Fruit fly (Drosophila melanogaster): Measurements from ENCODE around the gene Meics.
A peak's percentile ranks its signal among the peaks of the same experiment; 100 is the strongest.

Gene Meics

DNA sequence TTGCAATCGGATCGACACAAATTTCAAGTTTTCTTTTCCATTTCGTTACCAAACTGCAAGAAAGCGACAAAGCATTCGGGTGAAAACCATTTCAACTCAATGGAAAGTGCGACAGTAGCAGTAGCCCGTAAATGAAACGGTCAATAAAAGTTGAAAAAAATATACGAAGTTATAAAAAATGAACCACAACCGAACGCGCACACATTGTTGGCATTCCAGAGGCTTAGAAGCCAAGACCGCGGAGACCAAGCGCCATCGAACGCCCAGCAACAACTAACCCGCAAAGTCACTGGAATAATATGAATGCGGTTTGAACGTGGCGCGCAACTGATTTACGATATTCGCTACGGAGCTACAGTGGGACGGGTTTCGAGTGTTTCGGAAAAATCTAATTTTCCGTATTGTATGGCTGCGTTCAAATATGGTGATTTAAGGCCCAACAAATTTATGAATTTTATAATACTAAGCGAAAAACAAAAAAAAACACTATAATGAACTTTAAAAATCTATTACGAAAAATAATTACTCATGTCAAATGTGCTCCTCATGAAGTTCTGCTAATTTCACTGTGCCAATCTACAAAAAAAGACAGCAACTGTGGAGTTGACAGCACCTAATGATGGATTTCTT, 42.4 kb downstream of the Meics start (continued):
- TF ChIP-seq caup (GFP tag; optimal IDR thresholded peaks at IDR 0.05; ENCODE audit: severe bottlenecking) (no peak), ind (GFP tag; optimal IDR thresholded peaks at IDR 0.05) (peak; percentile 32), CG4282 (GFP tag; optimal IDR thresholded peaks at IDR 0.05) (peak; percentile 51), scrt (GFP tag; optimal IDR thresholded peaks at IDR 0.05) (peak; percentile 9), CG2202 (tag; optimal IDR thresholded peaks at IDR 0.05) (no peak), tgo (GFP tag; IDR thresholded peaks at IDR 0.05) (peak; percentile 44; the same call in 1 of the 3 replicates), CG17385 (GFP tag; optimal IDR thresholded peaks at IDR 0.05) (peak; percentile 7), gem (tag; optimal IDR thresholded peaks at IDR 0.05) (peak; percentile 66), lilli (GFP tag; optimal IDR thresholded peaks at IDR 0.05) (peak; percentile 70), gsb (GFP tag; IDR thresholded peaks at IDR 0.05) (peak; percentile 51; the same call in 1 of the 2 replicates), Doc3 (GFP tag; IDR thresholded peaks at IDR 0.05; ENCODE audit: partially characterized antibody) (no peak), al (GFP tag; IDR thresholded peaks at IDR 0.05) (0 out of 2 replicates have a peak, but pooled peaks have one; percentile 16), trh (GFP tag; optimal IDR thresholded peaks at IDR 0.05) (peak; percentile 7), Drgx (GFP tag; IDR thresholded peaks at IDR 0.05) (peak; percentile 74), MESR4 (GFP tag; optimal IDR thresholded peaks at IDR 0.05) (no peak), CG4730 (GFP tag; IDR thresholded peaks at IDR 0.05) (no peak), CG30403 (GFP tag; optimal IDR thresholded peaks at IDR 0.05) (peak; percentile 56), zfh1 (GFP tag; IDR thresholded peaks at IDR 0.05) (peak; percentile 65; the same call in 2 of the 3 replicates), unpg (GFP tag; optimal IDR thresholded peaks at IDR 0.05) (peak; percentile 47), TFAM (GFP tag; optimal IDR thresholded peaks at IDR 0.05) (no peak), D19A (tag; optimal IDR thresholded peaks at IDR 0.05) (peak; percentile 5), onecut (GFP tag; IDR thresholded peaks at IDR 0.05) (0 out of 2 replicates have a peak, but pooled peaks have one; percentile 28), Rfx (GFP tag; IDR thresholded peaks at IDR 0.05) (peak; percentile 54), CTCF (GFP tag; optimal IDR thresholded peaks at IDR 0.05) (no peak), CG6654 (GFP tag; optimal IDR thresholded peaks at IDR 0.05) (no peak), CG17359 (tag; optimal IDR thresholded peaks at IDR 0.05) (peak; percentile 50), Six4 (GFP tag; optimal IDR thresholded peaks at IDR 0.05) (peak; percentile 16), CG18011 (GFP tag; optimal IDR thresholded peaks at IDR 0.05) (peak; percentile 6), ap (GFP tag; IDR thresholded peaks at IDR 0.05) (no peak), CG18764 (GFP tag; optimal IDR thresholded peaks at IDR 0.05) (peak; percentile 34), cwo (GFP tag; optimal IDR thresholded peaks at IDR 0.05) (peak; percentile 34), CG1832 (GFP tag; optimal IDR thresholded peaks at IDR 0.05) (no peak), CG8290 (GFP tag; optimal IDR thresholded peaks at IDR 0.05) (no peak), CG8290 (tag; optimal IDR thresholded peaks at IDR 0.05) (no peak), amos (GFP tag; IDR thresholded peaks at IDR 0.05; ENCODE audit: partially characterized antibody) (0 out of 2 replicates have a peak, but pooled peaks have one; percentile 15), CG13424 (tag; optimal IDR thresholded peaks at IDR 0.05) (peak; percentile 42), Awh (GFP tag; IDR thresholded peaks at IDR 0.05) (peak; percentile 59), CG6254 (GFP tag; optimal IDR thresholded peaks at IDR 0.05) (no peak), chif (GFP tag; optimal IDR thresholded peaks at IDR 0.05) (peak; percentile 16 to 34), CG10543 (GFP tag; optimal IDR thresholded peaks at IDR 0.05) (peak; percentile 12), cas (GFP tag; IDR thresholded peaks at IDR 0.05) (0 out of 2 replicates have a peak, but pooled peaks have one; percentile 7), Ets97D (GFP tag; optimal IDR thresholded peaks at IDR 0.05) (peak; percentile 26), CG11093 (GFP tag; IDR thresholded peaks at IDR 0.05) (no peak), CG14710 (tag; optimal IDR thresholded peaks at IDR 0.05) (peak; percentile 26), Xrp1 (GFP tag; IDR thresholded peaks at IDR 0.05) (peak; percentile 76), CG9609 (GFP tag; optimal IDR thresholded peaks at IDR 0.05) (peak; percentile 24), Ptx1 (GFP tag; IDR thresholded peaks at IDR 0.05) (peak; percentile 42), CG33213 (GFP tag; optimal IDR thresholded peaks at IDR 0.05) (no peak), HHEX (GFP tag; optimal IDR thresholded peaks at IDR 0.05) (no peak), salm (tag; optimal IDR thresholded peaks at IDR 0.05) (no peak)

Data from whole organism, embryonic.